Worm (Caenorhabditis elegans) whole organism, mixed stage, embryonic: ENCODE data around the gene hira-1.

Source experiments
- M03D4.4 ChIP-seq: sonication (generic microtip); optimal IDR thresholded peaks from 2 replicates; lab custom pipeline; 2017; ENCODE audit warnings: mild to moderate bottlenecking, missing genetic modification characterization, missing compliant biosample characterization
- bed-3 ChIP-seq: fragments of 200-800 bp; sonication (Bioruptor generic); optimal IDR thresholded peaks from 3 replicates; lab custom pipeline; 2018; ENCODE audit warnings: mild to moderate bottlenecking, missing genetic modification characterization, moderate library complexity, missing compliant biosample characterization
- blmp-1 ChIP-seq: fragments of 150-350 bp; optimal IDR thresholded peaks from 2 replicates; lab custom pipeline; 2014; ENCODE audit warnings: missing biosample characterization, missing genetic modification characterization
- ceh-39 ChIP-seq: fragments of 150-350 bp; optimal IDR thresholded peaks from 2 replicates; lab custom pipeline; 2014; ENCODE audit warnings: missing biosample characterization, missing genetic modification characterization
- ceh-43 ChIP-seq: fragments of 200-800 bp; sonication (Bioruptor generic); optimal IDR thresholded peaks from 2 replicates; lab custom pipeline; 2018; ENCODE audit warnings: mild to moderate bottlenecking, missing genetic modification characterization, moderate library complexity, missing compliant biosample characterization
- ces-1 ChIP-seq: fragments of 150-350 bp; optimal IDR thresholded peaks from 2 replicates; lab custom pipeline; 2014; ENCODE audit warnings: missing biosample characterization, missing genetic modification reagents, missing genetic modification characterization
- cnd-1 ChIP-seq: fragments of 200-800 bp; sonication (Bioruptor generic); optimal IDR thresholded peaks from 2 replicates; lab custom pipeline; 2018; ENCODE audit warnings: mild to moderate bottlenecking, missing genetic modification characterization, missing compliant biosample characterization
- drap-1 ChIP-seq: fragments of 200-800 bp; sonication (Bioruptor generic); optimal IDR thresholded peaks from 3 replicates; lab custom pipeline; 2018; ENCODE audit warnings: mild to moderate bottlenecking, missing genetic modification characterization, missing compliant biosample characterization
- elt-1 ChIP-seq: sonication (generic microtip); optimal IDR thresholded peaks from 2 replicates; lab custom pipeline; 2017; ENCODE audit warnings: missing genetic modification characterization, mild to moderate bottlenecking, missing compliant biosample characterization, antibody characterized with exemption, moderate library complexity, borderline replicate concordance; ENCODE audit not compliant: insufficient read depth
- elt-3 ChIP-seq: fragments of 150-350 bp; optimal IDR thresholded peaks from 2 replicates; lab custom pipeline; 2014; ENCODE audit warnings: missing biosample characterization, missing genetic modification characterization
- flh-1 ChIP-seq: fragments of 200-800 bp; sonication (Bioruptor generic); optimal IDR thresholded peaks from 2 replicates; lab custom pipeline; 2018; ENCODE audit warnings: mild to moderate bottlenecking, missing genetic modification characterization, moderate library complexity, missing compliant biosample characterization
- ham-2 ChIP-seq: fragments of 200-800 bp; sonication (Bioruptor generic); optimal IDR thresholded peaks from 2 replicates; lab custom pipeline; 2018; ENCODE audit warnings: mild to moderate bottlenecking, missing genetic modification characterization, missing compliant biosample characterization
- hlh-1 ChIP-seq: fragments of 150-350 bp; optimal IDR thresholded peaks from 2 replicates; lab custom pipeline; 2014; ENCODE audit warnings: missing biosample characterization, missing genetic modification reagents, missing genetic modification characterization
- lin-32 ChIP-seq: fragments of 200-800 bp; sonication (Bioruptor generic); optimal IDR thresholded peaks from 2 replicates; lab custom pipeline; 2018; ENCODE audit warnings: mild to moderate bottlenecking, missing genetic modification characterization, missing compliant biosample characterization
- lsy-2 ChIP-seq: fragments of 150-350 bp; optimal IDR thresholded peaks from 2 replicates; lab custom pipeline; 2014; ENCODE audit warnings: missing biosample characterization, missing genetic modification characterization
- mep-1 ChIP-seq: fragments of 150-350 bp; optimal IDR thresholded peaks from 2 replicates; lab custom pipeline; 2017; ENCODE audit warnings: missing biosample characterization, missing genetic modification reagents, missing genetic modification characterization, inconsistent platforms
- mls-2 ChIP-seq: sonication (generic microtip); optimal IDR thresholded peaks from 2 replicates; lab custom pipeline; 2016; ENCODE audit warnings: mild to moderate bottlenecking, missing genetic modification characterization, moderate library complexity, missing compliant biosample characterization
- nhr-12 ChIP-seq: fragments of 150-350 bp; optimal IDR thresholded peaks from 2 replicates; lab custom pipeline; 2014; ENCODE audit warnings: missing biosample characterization, missing genetic modification characterization
- nhr-2 ChIP-seq: fragments of 150-350 bp; optimal IDR thresholded peaks from 2 replicates; lab custom pipeline; 2014; ENCODE audit warnings: missing biosample characterization, missing genetic modification characterization
- nhr-237 ChIP-seq: fragments of 150-350 bp; optimal IDR thresholded peaks from 2 replicates; lab custom pipeline; 2014; ENCODE audit warnings: missing biosample characterization, missing genetic modification characterization
- nhr-28 ChIP-seq: fragments of 150-350 bp; optimal IDR thresholded peaks from 2 replicates; lab custom pipeline; 2014; ENCODE audit warnings: missing biosample characterization, missing genetic modification characterization
- nhr-76 ChIP-seq: sonication (generic microtip); optimal IDR thresholded peaks from 2 replicates; lab custom pipeline; 2017; ENCODE audit warnings: missing biosample characterization, missing genetic modification characterization
- pha-4 ChIP-seq: fragments of 150-350 bp; optimal IDR thresholded peaks from 2 replicates; lab custom pipeline; 2018; ENCODE audit warnings: missing biosample characterization, missing genetic modification reagents, missing genetic modification characterization
- snpc-4 ChIP-seq: fragments of 150-350 bp; optimal IDR thresholded peaks from 2 replicates; lab custom pipeline; 2014; ENCODE audit warnings: missing biosample characterization, missing genetic modification characterization
- sptf-1 ChIP-seq: sonication (generic microtip); optimal IDR thresholded peaks from 2 replicates; lab custom pipeline; 2017; ENCODE audit warnings: mild to moderate bottlenecking, missing genetic modification characterization, moderate library complexity, missing compliant biosample characterization
- tbx-8 ChIP-seq: fragments of 200-800 bp; sonication (Bioruptor generic); optimal IDR thresholded peaks from 2 replicates; lab custom pipeline; 2018; ENCODE audit warnings: mild to moderate bottlenecking, missing genetic modification characterization, moderate library complexity, missing compliant biosample characterization
- unc-120 ChIP-seq: sonication (generic microtip); optimal IDR thresholded peaks from 2 replicates; lab custom pipeline; 2017; ENCODE audit warnings: missing genetic modification characterization, missing compliant biosample characterization; ENCODE audit not compliant: poor library complexity, severe bottlenecking
- unc-62 ChIP-seq: fragments of 150-350 bp; optimal IDR thresholded peaks from 2 replicates; lab custom pipeline; 2014; ENCODE audit warnings: missing biosample characterization, missing genetic modification reagents, missing genetic modification characterization
- zip-8 ChIP-seq: fragments of 150-350 bp; optimal IDR thresholded peaks from 2 replicates; lab custom pipeline; 2014; ENCODE audit warnings: missing biosample characterization, missing genetic modification characterization
- ztf-11 ChIP-seq: fragments of 150-350 bp; optimal IDR thresholded peaks from 2 replicates; lab custom pipeline; 2014; ENCODE audit warnings: missing biosample characterization, missing genetic modification characterization

hira-1 gene

ce11 chrIII:5230415-5230814, 39.5 kb downstream of the hira-1 start, which contains the start of gene prmt-5:
prmt-5 (plus strand) TSS chrIII:5230555.
- TF ChIP-seq nhr-28 (tag; lab: Kevin White, UChicago), result no peak
- TF ChIP-seq cnd-1 (tag; lab: Kevin White, UChicago), result no peak
- no peak for TF ChIP-seq nhr-12
- TF ChIP-seq tbx-8, result no peak
- no peak for TF ChIP-seq sptf-1 (tag; lab: Kevin White, UChicago)
- no peak for TF ChIP-seq ham-2 (GFP tag; lab: Kevin White, UChicago)
- TF ChIP-seq mep-1, result no peak
- no peak for TF ChIP-seq nhr-237 (tag; lab: Kevin White, UChicago)

DNA sequence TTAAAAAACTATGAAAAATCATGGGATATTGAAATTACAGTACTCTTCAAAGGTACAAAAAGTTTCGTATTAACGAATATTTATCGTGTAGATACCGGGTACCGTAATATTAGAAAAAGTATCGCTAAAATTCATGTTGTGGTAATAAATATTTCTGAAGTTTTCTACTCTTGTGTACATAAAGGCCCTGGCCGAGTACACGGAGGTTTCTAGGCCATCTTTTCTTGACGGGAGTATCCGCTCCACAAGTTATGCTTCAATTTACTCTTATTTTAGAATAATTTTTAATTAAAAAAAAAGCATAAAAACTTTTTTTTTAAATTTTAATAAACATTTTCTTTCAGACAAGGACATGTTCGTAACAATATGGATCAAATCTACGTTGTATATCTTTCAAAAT, 42.2 kb downstream of the hira-1 start:
- TF ChIP-seq pha-4 (tag; lab: Kevin White, UChicago), result peak; percentile 35
- TF ChIP-seq mls-2 (tag; lab: Kevin White, UChicago), result no peak
- no peak for TF ChIP-seq lin-32 (GFP tag; lab: Kevin White, UChicago)
- TF ChIP-seq drap-1, result no peak
- TF ChIP-seq nhr-12, result no peak
- TF ChIP-seq unc-120 (tag; lab: Kevin White, UChicago), result no peak
- TF ChIP-seq tbx-8, result no peak
- TF ChIP-seq ham-2 (GFP tag; lab: Kevin White, UChicago), result no peak

DNA sequence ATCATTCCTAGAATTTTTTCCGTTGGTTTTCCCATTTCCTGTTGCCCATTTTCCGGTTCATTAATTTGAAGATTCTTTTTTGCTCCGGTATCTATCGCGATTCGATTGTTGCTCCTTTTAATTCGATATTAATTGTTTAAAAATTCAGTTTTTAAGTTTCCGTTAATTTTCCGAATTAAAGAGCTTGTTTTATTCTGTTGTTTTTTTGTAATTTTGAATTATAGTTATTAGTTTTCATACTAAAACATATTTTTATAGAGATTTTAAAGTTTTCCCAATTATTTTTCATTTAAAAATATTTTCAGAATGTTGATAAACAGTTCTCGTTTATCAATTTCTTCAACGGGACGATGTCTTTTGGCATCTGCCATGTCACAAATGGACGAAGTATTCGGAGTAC, 43.4 kb downstream of the hira-1 start, which contains the start of gene mrps-26:
mrps-26 (plus strand) TSS at position 301 of the 400 bp plus-strand sequence.
- TF ChIP-seq lsy-2 (tag; lab: Kevin White, UChicago), result no peak

DNA sequence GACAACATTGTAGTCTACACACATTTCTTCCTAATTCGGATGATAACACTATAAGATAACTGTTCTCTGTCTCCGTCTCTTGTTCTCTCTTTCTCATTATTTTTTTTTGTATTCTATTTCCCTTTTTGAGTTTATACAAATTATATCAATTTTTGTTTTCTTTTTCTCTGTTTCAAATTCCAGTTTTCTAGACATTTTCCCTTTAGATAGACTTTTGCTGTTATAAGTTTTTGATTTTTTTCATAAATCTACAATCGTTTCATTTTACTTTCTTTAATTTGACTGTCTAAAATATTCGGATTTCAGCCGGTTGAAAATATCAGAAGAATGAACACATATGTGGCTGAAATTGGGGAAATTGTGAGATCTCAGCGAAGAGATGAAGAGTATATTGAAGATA, 45.2 kb downstream of the hira-1 start, which contains the start of gene prx-10:
prx-10 (plus strand) TSS at position 301 of the 400 bp plus-strand sequence.
- TF ChIP-seq sptf-1 (tag; lab: Kevin White, UChicago) (no peak), unc-120 (tag; lab: Kevin White, UChicago) (no peak), bed-3 (GFP tag; lab: Kevin White, UChicago) (no peak), ceh-39 (tag; lab: Kevin White, UChicago) (no peak), zip-8 (tag; lab: Kevin White, UChicago) (no peak), nhr-28 (tag; lab: Kevin White, UChicago) (no peak), nhr-237 (tag; lab: Kevin White, UChicago) (no peak), nhr-76 (no peak), lin-32 (GFP tag; lab: Kevin White, UChicago) (no peak), ceh-43 (GFP tag; lab: Kevin White, UChicago) (no peak), ham-2 (GFP tag; lab: Kevin White, UChicago) (no peak), blmp-1 (tag; lab: Kevin White, UChicago) (no peak), ztf-11 (tag; lab: Kevin White, UChicago) (no peak), mls-2 (tag; lab: Kevin White, UChicago) (no peak), lsy-2 (tag; lab: Kevin White, UChicago) (no peak), ces-1 (GFP tag; lab: Kevin White, UChicago) (no peak), unc-62 (GFP tag; lab: Kevin White, UChicago) (no peak), nhr-2 (tag; lab: Kevin White, UChicago) (no peak), tbx-8 (no peak)

DNA sequence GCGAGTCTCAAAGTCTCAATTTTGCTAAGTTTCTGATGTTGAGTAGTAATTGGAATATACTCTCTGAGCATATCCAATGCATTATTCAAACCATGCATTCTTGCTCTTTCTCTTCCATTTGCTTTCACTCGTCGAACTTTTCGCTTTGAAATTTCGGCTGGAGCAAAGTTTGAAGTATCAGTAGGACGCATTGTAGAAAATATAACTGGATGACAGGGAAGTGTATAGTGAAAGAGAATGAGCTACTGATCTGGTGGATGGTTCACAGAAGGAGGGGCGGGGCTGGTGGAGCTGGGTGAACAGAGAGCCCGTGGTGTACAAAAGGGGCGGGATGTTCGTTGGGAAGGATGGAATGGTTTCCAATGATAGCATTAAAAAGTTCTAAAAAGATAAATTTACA, 50.9 kb downstream of the hira-1 start:
- TF ChIP-seq nhr-76, result no peak
- no peak for TF ChIP-seq mep-1
- TF ChIP-seq cnd-1 (tag; lab: Kevin White, UChicago), result no peak
- no peak for TF ChIP-seq sptf-1 (tag; lab: Kevin White, UChicago)
- no peak for TF ChIP-seq drap-1
- TF ChIP-seq hlh-1, result no peak
- TF ChIP-seq snpc-4 (tag; lab: Kevin White, UChicago), result no peak
- TF ChIP-seq M03D4.4 (tag; lab: Kevin White, UChicago), result no peak
- TF ChIP-seq nhr-2 (tag; lab: Kevin White, UChicago), result no peak
- no peak for TF ChIP-seq bed-3 (GFP tag; lab: Kevin White, UChicago)
- no peak for TF ChIP-seq elt-1 (tag; lab: Kevin White, UChicago)
- TF ChIP-seq ceh-43 (GFP tag; lab: Kevin White, UChicago), result no peak
- TF ChIP-seq lin-32 (GFP tag; lab: Kevin White, UChicago), result no peak
- TF ChIP-seq elt-3 (tag; lab: Kevin White, UChicago), result no peak
- TF ChIP-seq flh-1 (GFP tag; lab: Kevin White, UChicago), result no peak
- no peak for TF ChIP-seq zip-8 (tag; lab: Kevin White, UChicago)
